Worm (Caenorhabditis elegans) whole organism, L3 larva: ENCODE data around the gene C18D11.7.

Source experiments
- ZK546.5 ChIP-seq: sonication (generic microtip); optimal IDR thresholded peaks from 2 replicates; lab custom pipeline; 2017; ENCODE audit warnings: missing biosample characterization, missing genetic modification characterization
- ama-1 ChIP-seq: fragments of 150-350 bp; optimal IDR thresholded peaks from 2 replicates; lab custom pipeline; 2018
- ceh-28 ChIP-seq: fragments of 150-350 bp; optimal IDR thresholded peaks from 2 replicates; lab custom pipeline; 2014; ENCODE audit warnings: missing biosample characterization, missing genetic modification reagents, missing genetic modification characterization
- ceh-9 ChIP-seq: sonication (generic microtip); optimal IDR thresholded peaks from 2 replicates; lab custom pipeline; 2018; ENCODE audit warnings: missing biosample characterization, missing genetic modification characterization
- daf-12 ChIP-seq: fragments of 150-350 bp; optimal IDR thresholded peaks from 2 replicates; lab custom pipeline; 2014; ENCODE audit warnings: missing biosample characterization, missing genetic modification reagents, missing genetic modification characterization
- egl-27 ChIP-seq: sonication (generic microtip); optimal IDR thresholded peaks from 4 replicates; lab custom pipeline; 2017; ENCODE audit warnings: missing biosample characterization, missing genetic modification reagents, missing genetic modification characterization
- egl-5 ChIP-seq: fragments of 150-350 bp; optimal IDR thresholded peaks from 2 replicates; lab custom pipeline; 2017; ENCODE audit warnings: missing biosample characterization, missing genetic modification reagents, missing genetic modification characterization, inconsistent platforms
- elt-1 ChIP-seq: fragments of 150-350 bp; optimal IDR thresholded peaks from 2 replicates; lab custom pipeline; 2014; ENCODE audit warnings: missing biosample characterization, missing genetic modification characterization
- elt-2 ChIP-seq: sonication (generic microtip); optimal IDR thresholded peaks from 2 replicates; lab custom pipeline; 2016; ENCODE audit warnings: missing genetic modification reagents, mild to moderate bottlenecking, missing genetic modification characterization, missing compliant biosample characterization
- elt-3 ChIP-seq, 3 experiments: fragments of 150-350 bp in 1 of 3; sonication (generic microtip) in 2 of 3; optimal IDR thresholded peaks; 2 replicates in 2 of 3; 4 replicates in 1 of 3; lab custom pipeline; 2014 to 2017; ENCODE audit warnings: missing biosample characterization in 3 of 3, missing genetic modification characterization in 3 of 3
- eor-1 ChIP-seq, 2 experiments: fragments of 150-350 bp; optimal IDR thresholded peaks; 2 replicates each; lab custom pipeline; 2014 to 2018; ENCODE audit warnings: missing biosample characterization in 2 of 2, missing genetic modification characterization in 2 of 2
- fkh-10 ChIP-seq: sonication (generic microtip); optimal IDR thresholded peaks from 2 replicates; lab custom pipeline; 2017; ENCODE audit warnings: missing biosample characterization, missing genetic modification reagents, missing genetic modification characterization
- fkh-2 ChIP-seq: fragments of 150-350 bp; optimal IDR thresholded peaks from 2 replicates; lab custom pipeline; 2014; ENCODE audit warnings: missing biosample characterization, missing genetic modification reagents, missing genetic modification characterization
- fos-1 ChIP-seq: fragments of 150-350 bp; optimal IDR thresholded peaks from 2 replicates; lab custom pipeline; 2014; ENCODE audit warnings: missing biosample characterization, missing genetic modification characterization
- hmg-11 ChIP-seq: sonication (generic microtip); optimal IDR thresholded peaks from 2 replicates; lab custom pipeline; 2016; ENCODE audit warnings: missing genetic modification characterization, missing compliant biosample characterization
- lin-15B ChIP-seq: fragments of 150-350 bp; optimal IDR thresholded peaks from 2 replicates; lab custom pipeline; 2014; ENCODE audit warnings: missing biosample characterization, missing genetic modification characterization
- lin-39 ChIP-seq: fragments of 150-350 bp; optimal IDR thresholded peaks from 2 replicates; lab custom pipeline; 2018; ENCODE audit warnings: missing biosample characterization, missing genetic modification reagents, missing genetic modification characterization
- lsy-12 ChIP-seq: sonication (generic microtip); optimal IDR thresholded peaks from 2 replicates; lab custom pipeline; 2016; ENCODE audit warnings: mild to moderate bottlenecking, missing genetic modification characterization, missing compliant biosample characterization
- mdl-1 ChIP-seq: fragments of 150-350 bp; optimal IDR thresholded peaks from 2 replicates; lab custom pipeline; 2014; ENCODE audit warnings: missing biosample characterization, missing genetic modification characterization
- mml-1 ChIP-seq: fragments of 150-350 bp; sonication (generic microtip); optimal IDR thresholded peaks from 3 replicates; lab custom pipeline; 2014; ENCODE audit warnings: missing biosample characterization, missing genetic modification characterization
- nfya-1 ChIP-seq: sonication (generic microtip); optimal IDR thresholded peaks from 2 replicates; lab custom pipeline; 2017; ENCODE audit warnings: missing genetic modification characterization, mild to moderate bottlenecking, missing compliant biosample characterization, antibody characterized with exemption, moderate library complexity; ENCODE audit not compliant: insufficient read depth
- nhr-11 ChIP-seq: fragments of 150-350 bp; optimal IDR thresholded peaks from 2 replicates; lab custom pipeline; 2014; ENCODE audit warnings: missing biosample characterization, missing genetic modification characterization
- nhr-12 ChIP-seq: fragments of 150-350 bp; optimal IDR thresholded peaks from 2 replicates; lab custom pipeline; 2014; ENCODE audit warnings: missing biosample characterization, missing genetic modification characterization
- nhr-23 ChIP-seq: fragments of 150-350 bp; optimal IDR thresholded peaks from 2 replicates; lab custom pipeline; 2014; ENCODE audit warnings: missing biosample characterization, missing genetic modification reagents, missing genetic modification characterization
- nhr-237 ChIP-seq: fragments of 150-350 bp; optimal IDR thresholded peaks from 2 replicates; lab custom pipeline; 2014; ENCODE audit warnings: missing biosample characterization, missing genetic modification characterization
- nhr-43 ChIP-seq: sonication (generic microtip); optimal IDR thresholded peaks from 2 replicates; lab custom pipeline; 2016; ENCODE audit warnings: mild to moderate bottlenecking, missing genetic modification characterization, missing compliant biosample characterization; ENCODE audit not compliant: poor library complexity, severe bottlenecking
- nhr-67 ChIP-seq: fragments of 150-350 bp; optimal IDR thresholded peaks from 2 replicates; lab custom pipeline; 2014; ENCODE audit warnings: missing biosample characterization, missing genetic modification characterization
- nhr-76 ChIP-seq: fragments of 150-350 bp; sonication (generic microtip); optimal IDR thresholded peaks from 5 replicates; lab custom pipeline; 2014; ENCODE audit warnings: missing biosample characterization, missing genetic modification characterization
- nhr-77 ChIP-seq: fragments of 150-350 bp; optimal IDR thresholded peaks from 2 replicates; lab custom pipeline; 2014; ENCODE audit warnings: missing biosample characterization, missing genetic modification characterization
- pha-4 ChIP-seq: fragments of 150-350 bp; optimal IDR thresholded peaks from 2 replicates; lab custom pipeline; 2014; ENCODE audit warnings: missing biosample characterization, missing genetic modification reagents, missing genetic modification characterization
- pqm-1 ChIP-seq: fragments of 150-350 bp; optimal IDR thresholded peaks from 2 replicates; lab custom pipeline; 2017; ENCODE audit warnings: missing biosample characterization, missing genetic modification characterization, inconsistent platforms
- sea-2 ChIP-seq: fragments of 150-350 bp; sonication (generic microtip); optimal IDR thresholded peaks from 4 replicates; lab custom pipeline; 2014; ENCODE audit warnings: missing biosample characterization, missing genetic modification reagents, missing genetic modification characterization
- snpc-4 ChIP-seq: fragments of 150-350 bp; optimal IDR thresholded peaks from 2 replicates; lab custom pipeline; 2014; ENCODE audit warnings: missing biosample characterization, missing genetic modification characterization
- tbx-2 ChIP-seq: sonication (generic microtip); optimal IDR thresholded peaks from 2 replicates; lab custom pipeline; 2016; ENCODE audit warnings: mild to moderate bottlenecking, missing genetic modification characterization, missing compliant biosample characterization
- unc-39 ChIP-seq: sonication (generic microtip); optimal IDR thresholded peaks from 4 replicates; lab custom pipeline; 2017; ENCODE audit warnings: missing biosample characterization, missing genetic modification characterization
- ztf-11 ChIP-seq: fragments of 150-350 bp; optimal IDR thresholded peaks from 2 replicates; lab custom pipeline; 2014; ENCODE audit warnings: missing biosample characterization, missing genetic modification characterization
- ztf-4 ChIP-seq: fragments of 150-350 bp; optimal IDR thresholded peaks from 2 replicates; lab custom pipeline; 2014; ENCODE audit warnings: missing biosample characterization, missing genetic modification characterization

The C18D11.7 gene

DNA sequence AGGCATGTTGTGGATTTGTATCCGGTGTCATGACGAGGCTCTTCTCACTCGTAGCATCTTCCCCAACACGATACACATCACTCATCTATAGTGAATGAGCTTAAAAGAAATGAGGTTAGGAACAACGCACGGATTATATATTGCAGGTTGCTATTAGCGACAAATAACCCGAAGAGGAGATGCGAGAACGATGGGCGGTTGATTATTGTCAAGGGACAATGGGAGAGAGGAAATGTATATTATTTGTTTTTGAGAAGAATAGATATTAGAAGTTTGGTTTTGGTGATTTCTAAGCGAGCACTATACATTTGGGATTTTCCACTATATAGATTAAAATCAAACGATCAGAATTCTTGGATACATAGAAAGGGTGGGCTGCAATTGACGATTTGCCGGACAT is at the start of gene C18D11.7:
C18D11.7 (minus strand) TSS at position 101 of the 400 bp plus-strand sequence.
- TF ChIP-seq ceh-9 (tag; lab: Kevin White, UChicago) (no peak), lin-15B (no peak), elt-2 (tag; lab: Kevin White, UChicago) (no peak), nhr-43 (no peak), mdl-1 (no peak), lin-39 (tag; lab: Kevin White, UChicago) (no peak)
- TF ChIP-seq, all 47 proteins: peak for 0

- TF ChIP-seq nhr-237 (tag; lab: Kevin White, UChicago) = no peak
- TF ChIP-seq nhr-11 (tag; lab: Kevin White, UChicago) = no peak
- no peak for TF ChIP-seq ceh-28 (tag; lab: Kevin White, UChicago)
Observed at ce11 chrIII:11853533-11853932, 46.9 kb upstream of the C18D11.7 start.

ce11 chrIII:11849590-11849989 is 43.0 kb upstream of the C18D11.7 start:
- TF ChIP-seq nhr-23 (tag; lab: Kevin White, UChicago) = no peak
- TF ChIP-seq mdl-1 = no peak
- TF ChIP-seq tbx-2 (tag; lab: Kevin White, UChicago) = no peak
- TF ChIP-seq elt-1 (tag; lab: Kevin White, UChicago) = no peak
- no peak for TF ChIP-seq ztf-11
- no peak for TF ChIP-seq fkh-2 (tag; lab: Kevin White, UChicago)
- no peak for TF ChIP-seq daf-12 (tag; lab: Kevin White, UChicago)
- TF ChIP-seq lsy-12 (tag; lab: Kevin White, UChicago) = no peak
- no peak for TF ChIP-seq elt-3 (tag; optimal IDR thresholded peaks at IDR 0.05; lab: Kevin White, UChicago)
- no peak for TF ChIP-seq elt-2 (tag; lab: Kevin White, UChicago)
- TF ChIP-seq nhr-12 (tag; lab: Kevin White, UChicago) = no peak
- TF ChIP-seq ama-1 (lab: Kevin White, UChicago) = no peak
- TF ChIP-seq nhr-11 (tag; lab: Kevin White, UChicago) = no peak
- no peak for TF ChIP-seq ztf-4 (tag; lab: Kevin White, UChicago)
- no peak for TF ChIP-seq pha-4 (tag; lab: Kevin White, UChicago)
- no peak for TF ChIP-seq nhr-67 (tag; lab: Kevin White, UChicago)
- TF ChIP-seq snpc-4 (tag; lab: Kevin White, UChicago) = no peak
- TF ChIP-seq nhr-77 (tag; lab: Kevin White, UChicago) = no peak
- TF ChIP-seq nhr-43 = no peak

DNA sequence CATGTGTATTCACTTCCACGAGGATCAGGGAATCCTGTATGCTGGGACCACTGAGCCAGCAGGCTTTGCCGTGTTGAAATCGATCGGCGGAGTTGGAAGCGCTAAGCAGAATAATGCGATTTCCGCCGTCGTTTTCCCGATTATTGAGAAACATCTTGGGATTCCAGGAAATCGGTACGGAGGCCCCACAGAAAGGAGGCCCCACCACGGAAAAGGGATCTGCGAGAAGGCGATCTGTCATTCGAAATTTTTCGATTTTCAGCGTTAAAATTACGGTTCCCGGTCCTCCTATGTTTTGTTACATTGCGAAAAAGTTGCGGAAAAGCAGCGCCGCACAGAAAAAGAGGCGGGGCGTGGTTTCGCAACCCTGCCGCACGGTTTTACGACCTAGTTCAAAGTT is 41.7 kb upstream of the C18D11.7 start:
- no peak for TF ChIP-seq ztf-11
- no peak for TF ChIP-seq egl-27 (tag; lab: Kevin White, UChicago)
- no peak for TF ChIP-seq mml-1
- TF ChIP-seq tbx-2 (tag; lab: Kevin White, UChicago) = no peak
- no peak for TF ChIP-seq fkh-10
- TF ChIP-seq nhr-237 (tag; lab: Kevin White, UChicago) = no peak
- no peak for TF ChIP-seq ZK546.5 (tag; lab: Kevin White, UChicago)
- no peak for TF ChIP-seq elt-1 (tag; lab: Kevin White, UChicago)
- TF ChIP-seq elt-2 (tag; lab: Kevin White, UChicago) = no peak
- no peak for TF ChIP-seq pha-4 (tag; lab: Kevin White, UChicago)
- no peak for TF ChIP-seq nhr-23 (tag; lab: Kevin White, UChicago)
- no peak for TF ChIP-seq pqm-1
- TF ChIP-seq nhr-76 (tag; lab: Kevin White, UChicago) = no peak
- TF ChIP-seq ceh-9 (tag; lab: Kevin White, UChicago) = no peak
- no peak for TF ChIP-seq fos-1 (tag; lab: Kevin White, UChicago)
- no peak for TF ChIP-seq ztf-4 (tag; lab: Kevin White, UChicago)

- TF ChIP-seq lin-39 (tag; lab: Kevin White, UChicago) (peak; percentile 64), mdl-1 (no peak), ztf-11 (no peak), pha-4 (tag; lab: Kevin White, UChicago) (peak; percentile 69), nfya-1 (tag; lab: Kevin White, UChicago) (peak; percentile 97), egl-5 (peak; percentile 59), unc-39 (tag; lab: Kevin White, UChicago) (no peak), elt-2 (tag; lab: Kevin White, UChicago) (peak; percentile 9), eor-1 (tag; optimal IDR thresholded peaks at IDR 0.05; lab: Kevin White, UChicago) (no peak), lin-15B (peak; percentile 66), hmg-11 (peak; percentile 33), sea-2 (GFP tag; lab: Kevin White, UChicago) (no peak), ceh-9 (tag; lab: Kevin White, UChicago) (no peak)
- TF ChIP-seq, all 47 proteins: peak for 7
Observed at ce11 chrIII:11847658-11848202, 41.1 kb upstream of the C18D11.7 start, which contains the start of gene mif-1. Gene mif-1 (plus strand): TSS chrIII:11848152.
